Worm (Caenorhabditis elegans) whole organism, late embryonic: Measurements from ENCODE around the gene ife-4.
A peak's percentile ranks its signal among the peaks of the same experiment; 100 is the strongest.

Source experiments
- C08G9.2 ChIP-seq: sonication (generic microtip); optimal IDR thresholded peaks from 2 replicates; lab custom pipeline; 2016; ENCODE audit warnings: mild to moderate bottlenecking, missing genetic modification characterization, moderate library complexity, missing compliant biosample characterization
- C38D4.7 ChIP-seq: fragments of 200-800 bp; sonication (Bioruptor generic); optimal IDR thresholded peaks from 2 replicates; lab custom pipeline; 2018; ENCODE audit warnings: mild to moderate bottlenecking, missing genetic modification characterization, moderate library complexity, missing compliant biosample characterization
- T23F11.4 ChIP-seq: fragments of 200-800 bp; sonication (Bioruptor generic); optimal IDR thresholded peaks from 2 replicates; lab custom pipeline; 2018; ENCODE audit warnings: mild to moderate bottlenecking, missing genetic modification characterization, missing compliant biosample characterization
- Y22D7AL.16 ChIP-seq: sonication (generic microtip); optimal IDR thresholded peaks from 2 replicates; lab custom pipeline; 2016; ENCODE audit warnings: missing genetic modification characterization, missing compliant biosample characterization
- ceh-14 ChIP-seq: sonication (generic microtip); optimal IDR thresholded peaks from 2 replicates; lab custom pipeline; 2016; ENCODE audit warnings: missing genotype, missing genetic modification characterization, missing compliant biosample characterization
- ceh-18 ChIP-seq: sonication (generic microtip); optimal IDR thresholded peaks from 2 replicates; lab custom pipeline; 2016; ENCODE audit warnings: missing genetic modification characterization, missing compliant biosample characterization
- ceh-24 ChIP-seq: sonication (generic microtip); optimal IDR thresholded peaks from 2 replicates; lab custom pipeline; 2016; ENCODE audit warnings: mild to moderate bottlenecking, missing genetic modification characterization, missing compliant biosample characterization
- ceh-34 ChIP-seq: sonication (generic microtip); optimal IDR thresholded peaks from 2 replicates; lab custom pipeline; 2016; ENCODE audit warnings: mild to moderate bottlenecking, missing genetic modification characterization, missing compliant biosample characterization
- ceh-45 ChIP-seq: fragments of 200-800 bp; sonication (Bioruptor generic); IDR thresholded peaks from 2 replicates; pipeline ENCODE4 v1.3.6; 2022; ENCODE audit warnings: missing genetic modification reagents, missing genetic modification characterization, missing compliant biosample characterization
- ceh-48 ChIP-seq: sonication (generic microtip); optimal IDR thresholded peaks from 2 replicates; lab custom pipeline; 2016; ENCODE audit warnings: missing genetic modification characterization, inconsistent platforms, missing compliant biosample characterization
- ceh-9 ChIP-seq: sonication (generic microtip); optimal IDR thresholded peaks from 2 replicates; lab custom pipeline; 2016; ENCODE audit warnings: mild to moderate bottlenecking, missing genetic modification characterization, inconsistent platforms, missing compliant biosample characterization
- dve-1 ChIP-seq: sonication (generic microtip); optimal IDR thresholded peaks from 2 replicates; lab custom pipeline; 2017; ENCODE audit warnings: antibody characterized with exemption, mild to moderate bottlenecking, missing genetic modification characterization, missing compliant biosample characterization
- elt-4 ChIP-seq: sonication (generic microtip); optimal IDR thresholded peaks from 2 replicates; lab custom pipeline; 2016; ENCODE audit warnings: missing genetic modification characterization, missing compliant biosample characterization
- eyg-1 ChIP-seq: sonication (generic microtip); optimal IDR thresholded peaks from 2 replicates; lab custom pipeline; 2016; ENCODE audit warnings: missing genotype, missing genetic modification characterization, missing compliant biosample characterization
- fax-1 ChIP-seq: sonication (generic microtip); optimal IDR thresholded peaks from 2 replicates; lab custom pipeline; 2016; ENCODE audit warnings: missing genotype, missing genetic modification characterization, missing compliant biosample characterization
- fkh-10 ChIP-seq: fragments of 150-350 bp; optimal IDR thresholded peaks from 2 replicates; lab custom pipeline; 2014; ENCODE audit warnings: missing biosample characterization, missing genetic modification reagents, missing genetic modification characterization
- fkh-6 ChIP-seq: sonication (generic microtip); optimal IDR thresholded peaks from 2 replicates; lab custom pipeline; 2016; ENCODE audit warnings: missing genetic modification characterization, missing compliant biosample characterization
- gmeb-2 ChIP-seq: sonication (generic microtip); optimal IDR thresholded peaks from 2 replicates; lab custom pipeline; 2016; ENCODE audit warnings: missing genetic modification characterization, inconsistent platforms, missing compliant biosample characterization
- hlh-13 ChIP-seq: fragments of 200-800 bp; sonication (Bioruptor generic); optimal IDR thresholded peaks from 2 replicates; lab custom pipeline; 2018; ENCODE audit warnings: mild to moderate bottlenecking, missing genetic modification characterization, missing compliant biosample characterization
- hlh-15 ChIP-seq: sonication (generic microtip); optimal IDR thresholded peaks from 2 replicates; lab custom pipeline; 2016; ENCODE audit warnings: missing genetic modification characterization, missing compliant biosample characterization
- hlh-30 ChIP-seq: sonication (generic microtip); optimal IDR thresholded peaks from 2 replicates; lab custom pipeline; 2017; ENCODE audit warnings: antibody characterized with exemption, missing genetic modification characterization, missing compliant biosample characterization; ENCODE audit not compliant: insufficient read depth
- lin-11 ChIP-seq: fragments of 200-800 bp; sonication (Bioruptor generic); optimal IDR thresholded peaks from 2 replicates; lab custom pipeline; 2018; ENCODE audit warnings: mild to moderate bottlenecking, missing genetic modification characterization, missing compliant biosample characterization
- mec-3 ChIP-seq: sonication (generic microtip); optimal IDR thresholded peaks from 2 replicates; lab custom pipeline; 2016; ENCODE audit warnings: borderline replicate concordance, missing genetic modification characterization, missing compliant biosample characterization
- nhr-232 ChIP-seq: sonication (generic microtip); optimal IDR thresholded peaks from 2 replicates; lab custom pipeline; 2016; ENCODE audit warnings: missing genetic modification characterization, missing compliant biosample characterization
- odd-2 ChIP-seq: sonication (generic microtip); optimal IDR thresholded peaks from 2 replicates; lab custom pipeline; 2017; ENCODE audit warnings: antibody characterized with exemption, mild to moderate bottlenecking, missing genetic modification characterization, missing compliant biosample characterization
- pat-9 ChIP-seq: fragments of 200-800 bp; sonication (Bioruptor generic); optimal IDR thresholded peaks from 2 replicates; lab custom pipeline; 2018; ENCODE audit warnings: mild to moderate bottlenecking, missing genetic modification characterization, moderate library complexity, missing compliant biosample characterization
- pha-2 ChIP-seq: sonication (generic microtip); optimal IDR thresholded peaks from 2 replicates; lab custom pipeline; 2017; ENCODE audit warnings: mild to moderate bottlenecking, missing genetic modification characterization, missing compliant biosample characterization
- pros-1 ChIP-seq: fragments of 150-350 bp; optimal IDR thresholded peaks from 2 replicates; lab custom pipeline; 2014; ENCODE audit warnings: missing biosample characterization, missing genetic modification reagents, missing genetic modification characterization
- ref-2 ChIP-seq: sonication (generic microtip); optimal IDR thresholded peaks from 2 replicates; lab custom pipeline; 2016; ENCODE audit warnings: missing genetic modification characterization, missing compliant biosample characterization
- rnt-1 ChIP-seq: sonication (generic microtip); optimal IDR thresholded peaks from 2 replicates; lab custom pipeline; 2016; ENCODE audit warnings: missing genetic modification characterization, missing compliant biosample characterization
- sox-2 ChIP-seq: fragments of 200-800 bp; sonication (Bioruptor generic); IDR thresholded peaks from 2 replicates; pipeline ENCODE4 v1.3.6; 2022; ENCODE audit warnings: missing genetic modification reagents, missing genetic modification characterization, missing compliant biosample characterization
- tbx-2 ChIP-seq: sonication (generic microtip); optimal IDR thresholded peaks from 2 replicates; lab custom pipeline; 2016; ENCODE audit warnings: missing genetic modification characterization, missing compliant biosample characterization
- tbx-7 ChIP-seq: sonication (generic microtip); optimal IDR thresholded peaks from 2 replicates; lab custom pipeline; 2016; ENCODE audit warnings: missing genotype, missing genetic modification characterization, missing compliant biosample characterization
- ttx-3 ChIP-seq: sonication (generic microtip); optimal IDR thresholded peaks from 2 replicates; lab custom pipeline; 2016; ENCODE audit warnings: missing genetic modification reagents, missing genetic modification characterization, missing compliant biosample characterization
- unc-42 ChIP-seq: sonication (generic microtip); optimal IDR thresholded peaks from 2 replicates; lab custom pipeline; 2016; ENCODE audit warnings: missing genotype, missing genetic modification characterization, missing compliant biosample characterization
- unc-55 ChIP-seq: sonication (generic microtip); optimal IDR thresholded peaks from 2 replicates; lab custom pipeline; 2017; ENCODE audit warnings: missing biosample characterization, missing genetic modification reagents, missing genetic modification characterization
- unc-86 ChIP-seq: sonication (generic microtip); optimal IDR thresholded peaks from 2 replicates; lab custom pipeline; 2016; ENCODE audit warnings: missing genetic modification characterization, missing compliant biosample characterization
- zip-5 ChIP-seq: sonication (generic microtip); optimal IDR thresholded peaks from 2 replicates; lab custom pipeline; 2016; ENCODE audit warnings: missing genetic modification characterization, missing compliant biosample characterization

The ife-4 gene

ce11 chrX:1121575-1121974 lies 17.6 kb downstream of the ife-4 start:
- no peak for TF ChIP-seq unc-55 (GFP tag; lab: Kevin White, UChicago)
- TF ChIP-seq unc-42 = no peak
- no peak for TF ChIP-seq C08G9.2 (tag; lab: Kevin White, UChicago)
- no peak for TF ChIP-seq elt-4
- no peak for TF ChIP-seq fkh-10
- TF ChIP-seq T23F11.4 (GFP tag; lab: Kevin White, UChicago) = no peak
- TF ChIP-seq ceh-14 (tag; lab: Kevin White, UChicago) = no peak
- TF ChIP-seq odd-2 (tag; lab: Kevin White, UChicago) = no peak
- TF ChIP-seq lin-11 (tag; lab: Kevin White, UChicago) = no peak
- TF ChIP-seq mec-3 (tag; lab: Kevin White, UChicago) = no peak
- no peak for TF ChIP-seq pros-1
- TF ChIP-seq tbx-7 (tag; lab: Kevin White, UChicago) = no peak
- no peak for TF ChIP-seq zip-5
- TF ChIP-seq ceh-48 (tag; lab: Kevin White, UChicago) = no peak

ce11 chrX:1122198-1122597 lies 18.2 kb downstream of the ife-4 start:
- TF ChIP-seq ceh-18 (tag; lab: Kevin White, UChicago) (peak; percentile 12), unc-55 (GFP tag; lab: Kevin White, UChicago) (peak; percentile 25), ceh-45 (GFP tag; lab: Robert Waterston, UW) (no peak)

ce11 chrX:1123471-1123870 lies 19.5 kb downstream of the ife-4 start:
- TF ChIP-seq sox-2 (GFP tag; lab: Robert Waterston, UW) (no peak), ref-2 (tag; lab: Kevin White, UChicago) (no peak), pha-2 (tag; lab: Kevin White, UChicago) (no peak), C38D4.7 (no peak), unc-86 (tag; lab: Kevin White, UChicago) (no peak), hlh-13 (no peak), Y22D7AL.16 (tag; lab: Kevin White, UChicago) (no peak), hlh-15 (tag; lab: Kevin White, UChicago) (no peak), dve-1 (tag; lab: Kevin White, UChicago) (no peak), ceh-24 (no peak), fkh-6 (no peak), mec-3 (tag; lab: Kevin White, UChicago) (no peak)
- TF ChIP-seq, all 69 proteins: peak for 0

- TF ChIP-seq fkh-6 (no peak), tbx-2 (tag; lab: Kevin White, UChicago) (no peak), gmeb-2 (tag; lab: Kevin White, UChicago) (no peak), fax-1 (tag; lab: Kevin White, UChicago) (no peak), ceh-14 (tag; lab: Kevin White, UChicago) (no peak), eyg-1 (no peak), hlh-15 (tag; lab: Kevin White, UChicago) (no peak), ceh-45 (GFP tag; lab: Robert Waterston, UW) (no peak), ceh-34 (tag; lab: Kevin White, UChicago) (no peak), T23F11.4 (GFP tag; lab: Kevin White, UChicago) (no peak), rnt-1 (no peak), ttx-3 (tag; lab: Kevin White, UChicago) (no peak)
Observed at ce11 chrX:1124146-1124545, 20.1 kb downstream of the ife-4 start, which contains the start of gene C05D9.9. Gene C05D9.9, minus strand, starts transcription at chrX:1124246.

- TF ChIP-seq unc-42 (no peak), T23F11.4 (GFP tag; lab: Kevin White, UChicago) (no peak), nhr-232 (tag; lab: Kevin White, UChicago) (no peak), pat-9 (tag; lab: Kevin White, UChicago) (no peak), ceh-9 (tag; lab: Kevin White, UChicago) (no peak), ceh-14 (tag; lab: Kevin White, UChicago) (no peak), odd-2 (tag; lab: Kevin White, UChicago) (no peak), hlh-30 (tag; lab: Kevin White, UChicago) (no peak), ceh-45 (GFP tag; lab: Robert Waterston, UW) (no peak)
Observed at ce11 chrX:1125426-1125825, 21.4 kb downstream of the ife-4 start, which contains the start of gene lmp-2. Gene lmp-2, plus strand, starts transcription at chrX:1125615.
